Fruit fly (Drosophila melanogaster) whole organism, embryonic: ENCODE results near the gene Osbp.

ENCODE experiments used
- Bgb ChIP-seq: fragments of 200-800 bp; sonication (Bioruptor generic); IDR thresholded peaks from 2 replicates; pipeline ENCODE4 v1.3.6; 2022; ENCODE audit warnings: missing biosample characterization, missing genetic modification characterization; ENCODE audit not compliant: partially characterized antibody
- CG10431 ChIP-seq: fragments of 200-800 bp; sonication (Bioruptor generic); optimal IDR thresholded peaks from 3 replicates; lab custom pipeline; 2018; ENCODE audit warnings: missing biosample characterization, mild to moderate bottlenecking, missing genetic modification characterization
- CG10959 ChIP-seq: fragments of 200-800 bp; sonication (Bioruptor generic); IDR thresholded peaks from 2 replicates; pipeline ENCODE4 v1.3.6; 2022; ENCODE audit warnings: missing biosample characterization, missing genetic modification characterization
- CG10979 ChIP-seq: fragments of 200-800 bp; sonication (Bioruptor generic); optimal IDR thresholded peaks from 2 replicates; lab custom pipeline; 2018; ENCODE audit warnings: missing biosample characterization, mild to moderate bottlenecking, missing genetic modification characterization, moderate library complexity
- CG12236 ChIP-seq: fragments of 200-800 bp; sonication (Bioruptor generic); optimal IDR thresholded peaks from 2 replicates; lab custom pipeline; 2016; ENCODE audit warnings: missing biosample characterization, missing genetic modification characterization
- CG14860 ChIP-seq: fragments of 200-800 bp; sonication (Bioruptor generic); IDR thresholded peaks from 3 replicates; pipeline ENCODE4 v1.3.6; 2022; ENCODE audit warnings: missing biosample characterization, missing genetic modification characterization; ENCODE audit not compliant: partially characterized antibody
- CG1602 ChIP-seq: fragments of 200-800 bp; sonication (Bioruptor generic); optimal IDR thresholded peaks from 3 replicates; lab custom pipeline; 2016; ENCODE audit warnings: missing biosample characterization, missing genetic modification characterization
- CG18619 ChIP-seq: fragments of 200-800 bp; sonication (Bioruptor generic); optimal IDR thresholded peaks from 3 replicates; lab custom pipeline; 2017; ENCODE audit warnings: missing biosample characterization, mild to moderate bottlenecking, missing genetic modification characterization
- CG43689 ChIP-seq: fragments of 200-800 bp; sonication (Bioruptor generic); IDR thresholded peaks from 2 replicates; pipeline ENCODE4 v1.3.6; 2022; ENCODE audit warnings: missing biosample characterization, missing genetic modification characterization
- CG4424 ChIP-seq: fragments of 200-800 bp; sonication (Bioruptor generic); optimal IDR thresholded peaks from 3 replicates; lab custom pipeline; 2016; ENCODE audit warnings: missing biosample characterization, missing genetic modification characterization
- CG6254 ChIP-seq: fragments of 200-800 bp; sonication (Bioruptor generic); optimal IDR thresholded peaks from 3 replicates; lab custom pipeline; 2017; ENCODE audit warnings: mild to moderate bottlenecking, missing biosample characterization, missing genetic modification reagents, missing genetic modification characterization
- CG7271 ChIP-seq: fragments of 200-800 bp; sonication (Bioruptor generic); optimal IDR thresholded peaks from 2 replicates; lab custom pipeline; 2018; ENCODE audit warnings: missing biosample characterization, mild to moderate bottlenecking, missing genetic modification characterization, moderate library complexity
- CG7963 ChIP-seq: fragments of 200-800 bp; sonication (Bioruptor generic); IDR thresholded peaks from 3 replicates; pipeline ENCODE4 v1.3.6; 2022; ENCODE audit warnings: missing biosample characterization, missing genetic modification characterization; ENCODE audit not compliant: partially characterized antibody
- CG8388 ChIP-seq: fragments of 200-800 bp; sonication (Bioruptor generic); optimal IDR thresholded peaks from 2 replicates; lab custom pipeline; 2019; ENCODE audit warnings: missing biosample characterization, mild to moderate bottlenecking, missing genetic modification characterization, moderate library complexity
- CG8478 ChIP-seq: fragments of >200 bp; optimal IDR thresholded peaks from 2 replicates; lab custom pipeline; 2018
- Dfd ChIP-seq, 2 experiments: fragments of >200 bp; optimal IDR thresholded peaks; 2 replicates each; lab custom pipeline; 2017; ENCODE audit warnings: missing biosample characterization in 2 of 2, missing genetic modification characterization in 2 of 2
- Dll ChIP-seq: fragments of 200-800 bp; sonication (Bioruptor generic); IDR thresholded peaks from 4 replicates; pipeline ENCODE4 v1.3.6; 2022; ENCODE audit warnings: missing biosample characterization, missing genetic modification characterization; ENCODE audit not compliant: partially characterized antibody
- E2f1 ChIP-seq: fragments of 200-800 bp; sonication (Bioruptor generic); IDR thresholded peaks from 2 replicates; pipeline ENCODE4 v1.3.6; 2022; ENCODE audit warnings: missing biosample characterization, missing genetic modification characterization
- Ets97D ChIP-seq: fragments of 200-800 bp; sonication (Bioruptor generic); optimal IDR thresholded peaks from 3 replicates; lab custom pipeline; 2016; ENCODE audit warnings: missing biosample characterization, missing genetic modification characterization
- Fer1 ChIP-seq: fragments of 200-800 bp; sonication (Bioruptor generic); optimal IDR thresholded peaks from 2 replicates; lab custom pipeline; 2017; ENCODE audit warnings: missing biosample characterization, mild to moderate bottlenecking, missing genetic modification characterization
- HLH54F ChIP-seq: fragments of 200-800 bp; sonication (Bioruptor generic); optimal IDR thresholded peaks from 3 replicates; lab custom pipeline; 2016; ENCODE audit warnings: missing biosample characterization, missing genetic modification characterization
- HmgZ ChIP-seq: fragments of 200-800 bp; sonication (Bioruptor generic); optimal IDR thresholded peaks from 2 replicates; lab custom pipeline; 2018; ENCODE audit warnings: missing biosample characterization, mild to moderate bottlenecking, missing genetic modification characterization
- Med ChIP-seq: fragments of 200-800 bp; sonication (Bioruptor generic); peaks from one replicate; lab custom pipeline; 2016; ENCODE audit warnings: missing biosample characterization, missing genetic modification characterization, mild to moderate bottlenecking, inconsistent platforms, moderate library complexity
- Mrtf ChIP-seq: fragments of 200-800 bp; sonication (Bioruptor generic); IDR thresholded peaks from 3 replicates; pipeline ENCODE4 v1.3.6; 2022; ENCODE audit warnings: missing biosample characterization, missing genetic modification characterization
- Neu2 ChIP-seq: fragments of 200-800 bp; sonication (Bioruptor generic); optimal IDR thresholded peaks from 3 replicates; lab custom pipeline; 2016; ENCODE audit warnings: missing biosample characterization, missing genetic modification characterization, borderline replicate concordance
- bcd ChIP-seq: fragments of 200-800 bp; sonication (Bioruptor generic); optimal IDR thresholded peaks from 2 replicates; lab custom pipeline; 2017; ENCODE audit warnings: missing biosample characterization, mild to moderate bottlenecking, missing genetic modification characterization
- dan ChIP-seq: fragments of 200-800 bp; sonication (Bioruptor generic); IDR thresholded peaks from 2 replicates; pipeline ENCODE4 v1.3.6; 2022; ENCODE audit warnings: missing biosample characterization, missing genetic modification characterization
- dimm ChIP-seq: fragments of 200-800 bp; sonication (Bioruptor generic); IDR thresholded peaks from 2 replicates; pipeline ENCODE4 v1.3.6; 2022; ENCODE audit warnings: missing biosample characterization, missing genetic modification characterization
- ems ChIP-seq: fragments of 200-800 bp; sonication (Bioruptor generic); optimal IDR thresholded peaks from 3 replicates; lab custom pipeline; 2016; ENCODE audit warnings: missing biosample characterization, missing genetic modification characterization
- esg ChIP-seq: fragments of 200-800 bp; sonication (Bioruptor generic); conservative IDR thresholded peaks from 2 replicates; pipeline ENCODE4 v1.3.6; 2022; ENCODE audit warnings: missing biosample characterization, missing genetic modification characterization
- ewg ChIP-seq: fragments of 200-800 bp; sonication (Bioruptor generic); optimal IDR thresholded peaks from 3 replicates; lab custom pipeline; 2017; ENCODE audit warnings: mild to moderate bottlenecking, missing biosample characterization, missing genetic modification reagents, missing genetic modification characterization
- exex ChIP-seq: fragments of 200-800 bp; sonication (Bioruptor generic); optimal IDR thresholded peaks from 4 replicates; lab custom pipeline; 2018; ENCODE audit warnings: missing biosample characterization, mild to moderate bottlenecking, missing genetic modification characterization, moderate library complexity
- gro ChIP-seq: fragments of 200-800 bp; sonication (Bioruptor generic); optimal IDR thresholded peaks from 2 replicates; lab custom pipeline; 2016; ENCODE audit warnings: missing biosample characterization, missing genetic modification characterization
- hbn ChIP-seq: fragments of 200-800 bp; sonication (Bioruptor generic); IDR thresholded peaks from 2 replicates; pipeline ENCODE4 v1.3.6; 2022; ENCODE audit warnings: missing biosample characterization, missing genetic modification characterization; ENCODE audit not compliant: partially characterized antibody
- hkb ChIP-seq, 2 experiments: fragments of 200-800 bp in 1 of 2; fragments of >200 bp in 1 of 2; sonication (Bioruptor generic) in 1 of 2; IDR thresholded peaks in 1 of 2; optimal IDR thresholded peaks in 1 of 2; 2 replicates each; pipeline versions ENCODE4 v1.3.6 to Lab custom; 2017 to 2022; ENCODE audit warnings: missing biosample characterization in 1 of 2, missing genetic modification characterization in 1 of 2
- insv ChIP-seq, 2 experiments: fragments of 200-800 bp; sonication (Bioruptor generic); optimal IDR thresholded peaks; 3 replicates each; lab custom pipeline; 2016 to 2018; ENCODE audit warnings: missing biosample characterization in 2 of 2, missing genetic modification characterization in 2 of 2
- oc ChIP-seq: fragments of 200-800 bp; sonication (Bioruptor generic); optimal IDR thresholded peaks from 2 replicates; lab custom pipeline; 2018; ENCODE audit warnings: missing biosample characterization, mild to moderate bottlenecking, missing genetic modification characterization, moderate library complexity
- org-1 ChIP-seq: fragments of 200-800 bp; sonication (Bioruptor generic); optimal IDR thresholded peaks from 2 replicates; lab custom pipeline; 2017; ENCODE audit warnings: missing biosample characterization, missing genetic modification characterization
- pho ChIP-seq: fragments of 200-800 bp; sonication (Bioruptor generic); optimal IDR thresholded peaks from 2 replicates; lab custom pipeline; 2016; ENCODE audit warnings: missing biosample characterization, missing genetic modification characterization
- salm ChIP-seq: fragments of 200-800 bp; sonication (Bioruptor generic); optimal IDR thresholded peaks from 2 replicates; lab custom pipeline; 2018; ENCODE audit warnings: missing biosample characterization, mild to moderate bottlenecking, missing genetic modification characterization
- schlank ChIP-seq: fragments of 200-800 bp; sonication (Bioruptor generic); optimal IDR thresholded peaks from 2 replicates; lab custom pipeline; 2018; ENCODE audit warnings: missing biosample characterization, mild to moderate bottlenecking, missing genetic modification characterization
- sisA ChIP-seq: fragments of 200-800 bp; sonication (Bioruptor generic); IDR thresholded peaks from 2 replicates; pipeline ENCODE4 v1.3.6; 2022; ENCODE audit warnings: missing biosample characterization, missing genetic modification characterization
- so ChIP-seq: fragments of 200-800 bp; sonication (Bioruptor generic); IDR thresholded peaks from 3 replicates; pipeline ENCODE4 v1.3.6; 2022; ENCODE audit warnings: missing biosample characterization, missing genetic modification characterization
- sr ChIP-seq: fragments of 200-800 bp; sonication (Bioruptor generic); IDR thresholded peaks from 3 replicates; pipeline ENCODE4 v1.3.6; 2022; ENCODE audit warnings: missing biosample characterization, missing genetic modification characterization
- sug ChIP-seq: fragments of 200-800 bp; optimal IDR thresholded peaks from 2 replicates; lab custom pipeline; 2019; ENCODE audit warnings: missing biosample characterization, mild to moderate bottlenecking, missing genetic modification characterization, moderate library complexity
- trh ChIP-seq: fragments of 200-800 bp; sonication (Bioruptor generic); optimal IDR thresholded peaks from 2 replicates; lab custom pipeline; 2016; ENCODE audit warnings: missing biosample characterization, missing genetic modification characterization
- unc-4 ChIP-seq: fragments of 200-800 bp; sonication (Bioruptor generic); IDR thresholded peaks from 2 replicates; pipeline ENCODE4 v1.3.6; 2022; ENCODE audit warnings: missing biosample characterization, missing genetic modification characterization; ENCODE audit not compliant: partially characterized antibody
- wor ChIP-seq: fragments of 200-800 bp; sonication (Bioruptor generic); IDR thresholded peaks from 2 replicates; pipeline ENCODE4 v1.3.6; 2022; ENCODE audit warnings: missing biosample characterization, missing genetic modification characterization
- z ChIP-seq: fragments of 200-800 bp; sonication (Bioruptor generic); IDR thresholded peaks from 3 replicates; pipeline ENCODE4 v1.3.6; 2022; ENCODE audit warnings: missing biosample characterization, missing genetic modification characterization

The Osbp gene

DNA sequence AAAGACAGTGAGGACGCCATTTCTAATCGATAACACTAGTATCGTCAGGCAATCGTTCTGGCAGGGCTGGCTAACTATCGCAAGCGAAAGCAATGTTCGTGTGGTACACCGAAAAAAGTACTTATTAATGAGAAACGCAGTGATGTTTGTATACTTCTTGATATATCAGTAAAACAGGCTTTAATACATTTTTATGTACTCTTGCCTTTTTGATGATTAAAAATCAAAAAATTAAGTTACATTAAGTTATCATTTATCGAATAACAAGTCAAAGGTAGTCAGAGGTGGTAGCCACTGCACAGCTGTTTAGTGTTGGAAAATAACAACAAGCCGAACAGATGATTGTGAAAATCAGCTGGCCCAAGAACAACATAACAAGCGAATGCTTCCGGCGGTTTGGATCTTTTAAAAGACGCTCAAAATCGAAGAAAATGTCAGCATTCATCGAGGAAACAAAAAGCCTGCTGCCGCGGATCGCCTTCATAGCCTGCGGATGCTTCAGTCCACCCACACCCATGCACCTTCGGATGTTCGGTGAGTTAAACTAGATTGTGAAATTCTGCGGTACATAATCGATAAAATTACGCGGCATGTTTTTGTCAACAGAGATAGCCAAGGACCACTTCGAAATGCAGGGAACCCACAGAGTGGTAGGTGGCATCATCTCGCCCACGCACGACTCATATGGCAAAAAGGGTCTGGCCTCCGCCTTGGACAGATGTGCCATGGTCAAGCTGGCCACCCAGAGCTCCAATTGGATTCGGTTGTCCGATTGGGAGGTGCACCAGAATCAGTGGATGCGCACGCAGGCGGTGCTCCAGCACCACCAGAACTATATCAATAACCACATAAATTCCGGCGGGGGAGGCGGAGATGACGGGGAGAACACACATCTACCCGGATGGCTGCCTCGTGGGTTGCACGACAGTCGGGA, 7.2 kb upstream of the Osbp start, which contains the start of the genes ssh and Nmnat (continued):
- TF ChIP-seq hbn (GFP tag; lab: Robert Waterston, UW) (peak; percentile 77), CG14860 (peak; percentile 83), Ets97D (GFP tag; lab: Kevin White, UChicago) (peak; percentile 85), z (GFP tag; lab: Robert Waterston, UW) (no peak), trh (GFP tag; lab: Kevin White, UChicago) (no peak), schlank (tag; lab: Kevin White, UChicago) (no peak), ems (GFP tag; lab: Kevin White, UChicago) (peak; percentile 42), unc-4 (GFP tag; lab: Robert Waterston, UW) (peak; percentile 89), exex (tag; lab: Kevin White, UChicago) (no peak), dan (GFP tag; lab: Robert Waterston, UW) (no peak), sr (GFP tag; lab: Robert Waterston, UW) (no peak), Dll (peak; percentile 95), CG7963 (GFP tag; lab: Robert Waterston, UW) (peak; percentile 76; the same call in 2 of the 3 replicates), CG43689 (GFP tag; lab: Robert Waterston, UW) (no peak), insv (GFP tag; optimal IDR thresholded peaks at IDR 0.05; lab: Kevin White, UChicago) (peak; percentile 49 to 84), sisA (GFP tag; lab: Robert Waterston, UW) (no peak), CG8388 (GFP tag; lab: Kevin White, UChicago) (peak; percentile 34), wor (GFP tag; lab: Robert Waterston, UW) (no peak), pho (GFP tag; lab: Kevin White, UChicago) (peak; percentile 41), CG7271 (no peak), gro (GFP tag; lab: Kevin White, UChicago) (peak; percentile 57), oc (tag; lab: Kevin White, UChicago) (no peak), org-1 (GFP tag; lab: Kevin White, UChicago) (no peak), Bgb (GFP tag; lab: Robert Waterston, UW) (peak; percentile 90), Neu2 (GFP tag; lab: Kevin White, UChicago) (no peak), HLH54F (GFP tag; lab: Kevin White, UChicago) (peak; percentile 70), salm (tag; lab: Kevin White, UChicago) (no peak), CG10431 (GFP tag; lab: Kevin White, UChicago) (no peak), CG4424 (GFP tag; lab: Kevin White, UChicago) (peak; percentile 19), CG6254 (no peak), CG1602 (GFP tag; lab: Kevin White, UChicago) (no peak), CG10959 (no peak), esg (GFP tag; lab: Robert Waterston, UW) (no peak), Fer1 (GFP tag; lab: Kevin White, UChicago) (no peak), HmgZ (tag; lab: Kevin White, UChicago) (peak; percentile 67), CG18619 (GFP tag; lab: Kevin White, UChicago) (peak; percentile 26), Dfd (GFP tag; optimal IDR thresholded peaks at IDR 0.05; lab: Kevin White, UChicago) (no peak), hkb (optimal IDR thresholded peaks at IDR 0.05; lab: Kevin White, UChicago) (no peak), hkb (GFP tag; IDR thresholded peaks at IDR 0.05; lab: Robert Waterston, UW) (no peak), Med (GFP tag; lab: Kevin White, UChicago) (peak; percentile 84), bcd (GFP tag; lab: Kevin White, UChicago) (peak; percentile 19), Mrtf (no peak), CG12236 (no peak), ewg (peak; percentile 0), E2f1 (GFP tag; lab: Robert Waterston, UW) (no peak), dimm (GFP tag; lab: Robert Waterston, UW) (no peak), so (GFP tag; lab: Robert Waterston, UW) (no peak), CG8478 (lab: Kevin White, UChicago) (peak; percentile 30), CG10979 (tag; lab: Kevin White, UChicago) (peak; percentile 26), sug (peak; percentile 61)
